Fruit fly (Drosophila melanogaster) whole organism, wandering third instar larva: ENCODE measurements around the gene CG44001.
A peak's percentile ranks its signal among the peaks of the same experiment; 100 is the strongest.

Source experiments
- CG32264 ChIP-seq: fragments of 200-800 bp; sonication (Bioruptor generic); optimal IDR thresholded peaks from 2 replicates; lab custom pipeline; 2016; ENCODE audit warnings: missing biosample characterization, missing genetic modification characterization
- Dfd ChIP-seq: fragments of >200 bp; optimal IDR thresholded peaks from 2 replicates; lab custom pipeline; 2017; ENCODE audit warnings: missing biosample characterization, missing genetic modification characterization
- Dif ChIP-seq: fragments of 200-275, 200-300 bp; sonication (Bioruptor generic); optimal IDR thresholded peaks from 2 replicates; lab custom pipeline; 2018; ENCODE audit warnings: missing biosample characterization, missing genetic modification characterization; ENCODE audit not compliant: partially characterized antibody
- GATAd ChIP-seq: sonication (Bioruptor generic); optimal IDR thresholded peaks from 2 replicates; lab custom pipeline; 2016; ENCODE audit warnings: missing biosample characterization, missing genetic modification characterization
- Hr83 ChIP-seq: fragments of 200-300 bp; sonication (Bioruptor generic); optimal IDR thresholded peaks from 2 replicates; lab custom pipeline; 2016; ENCODE audit warnings: missing biosample characterization, mild to moderate bottlenecking, missing genetic modification characterization, moderate library complexity; ENCODE audit not compliant: poor library complexity, severe bottlenecking
- Mio ChIP-seq: sonication (Bioruptor generic); optimal IDR thresholded peaks from 2 replicates; lab custom pipeline; 2016; ENCODE audit warnings: missing biosample characterization, missing genetic modification characterization
- Myc ChIP-seq: fragments of >200 bp; optimal IDR thresholded peaks from 2 replicates; lab custom pipeline; 2017
- N ChIP-seq: fragments of >200 bp; optimal IDR thresholded peaks from 2 replicates; lab custom pipeline; 2018; ENCODE audit warnings: missing biosample characterization, missing external identifiers, missing genetic modification characterization
- dmrt93B ChIP-seq: fragments of 200-800 bp; sonication (Bioruptor generic); optimal IDR thresholded peaks from 2 replicates; lab custom pipeline; 2018; ENCODE audit warnings: missing biosample characterization, mild to moderate bottlenecking, missing genetic modification characterization
- foxo ChIP-seq, 2 experiments: fragments of 200-800 bp; sonication (Bioruptor generic); optimal IDR thresholded peaks; 2 replicates in 1 of 2; 3 replicates in 1 of 2; lab custom pipeline; 2016 to 2017; ENCODE audit warnings: missing biosample characterization in 2 of 2, missing genetic modification characterization in 2 of 2
- rgr ChIP-seq: fragments of 200-800 bp; sonication (Bioruptor generic); optimal IDR thresholded peaks from 3 replicates; lab custom pipeline; 2016; ENCODE audit warnings: missing biosample characterization, mild to moderate bottlenecking, missing genetic modification characterization
- tai ChIP-seq: sonication (Bioruptor generic); optimal IDR thresholded peaks from 2 replicates; lab custom pipeline; 2016; ENCODE audit warnings: missing biosample characterization, missing genetic modification characterization
- usp ChIP-seq: fragments of >200 bp; optimal IDR thresholded peaks from 2 replicates; lab custom pipeline; 2017; ENCODE audit warnings: missing biosample characterization, missing genetic modification characterization

DNA sequence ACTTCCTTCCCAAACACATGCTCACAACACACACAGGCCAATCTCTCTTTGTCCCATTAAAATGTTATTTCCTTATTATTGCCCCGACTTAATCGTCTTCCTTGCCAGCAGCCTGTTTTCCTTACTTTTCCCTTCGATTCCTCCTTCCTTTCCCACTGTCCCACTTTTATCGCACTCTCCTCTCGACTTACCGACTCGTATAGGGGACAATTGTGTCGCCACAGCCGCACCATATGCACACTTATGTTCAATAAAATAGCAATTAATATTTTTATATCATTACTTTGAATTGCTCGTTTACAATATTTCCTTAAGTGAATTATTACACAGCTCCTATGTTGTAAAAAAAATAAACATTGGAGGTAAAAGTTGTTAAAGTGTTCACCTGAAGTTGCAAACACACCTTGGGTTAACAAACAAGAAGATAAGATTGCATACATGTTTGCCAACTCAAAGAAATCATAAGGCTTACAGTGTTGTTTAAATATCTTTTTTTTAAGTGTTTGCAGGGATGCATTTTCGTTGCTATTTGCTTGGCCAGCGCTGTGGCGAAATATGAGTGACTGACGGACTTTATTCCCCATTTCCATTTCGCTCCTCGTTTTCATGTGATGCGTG is 43.9 kb downstream of the CG44001 start:
- TF ChIP-seq dmrt93B (GFP tag; lab: Kevin White, UChicago), result peak; percentile 68
- no peak for TF ChIP-seq Myc (lab: Kevin White, UChicago)
- no peak for TF ChIP-seq N (GFP tag; lab: Kevin White, UChicago)
- TF ChIP-seq GATAd (GFP tag; lab: Kevin White, UChicago), result no peak
- TF ChIP-seq Dif (GFP tag; lab: Kevin White, UChicago), result no peak
- no peak for TF ChIP-seq Hr83 (GFP tag; lab: Kevin White, UChicago)
- peak in 1 of 2 experiments; percentile 81 for TF ChIP-seq foxo (GFP tag; optimal IDR thresholded peaks at IDR 0.05; lab: Kevin White, UChicago)
- TF ChIP-seq CG32264 (GFP tag; lab: Kevin White, UChicago), result peak; percentile 47
- peak; percentile 74 for TF ChIP-seq rgr
- no peak for TF ChIP-seq Dfd (GFP tag; lab: Kevin White, UChicago)
- TF ChIP-seq Mio (GFP tag; lab: Kevin White, UChicago), result no peak
- TF ChIP-seq tai, result peak; percentile 74
- TF ChIP-seq usp (GFP tag; lab: Kevin White, UChicago), result no peak
